Worm (Caenorhabditis elegans) whole organism, late embryonic: ENCODE data around the gene F13B12.6.

ENCODE experiments used
- F13H6.1 ChIP-seq: sonication (generic microtip); optimal IDR thresholded peaks from 2 replicates; lab custom pipeline; 2016; ENCODE audit warnings: missing genetic modification characterization, missing compliant biosample characterization
- ceh-31 ChIP-seq: sonication (generic microtip); optimal IDR thresholded peaks from 2 replicates; lab custom pipeline; 2016; ENCODE audit warnings: missing genetic modification characterization, missing compliant biosample characterization
- ceh-45 ChIP-seq: fragments of 200-800 bp; sonication (Bioruptor generic); IDR thresholded peaks from 2 replicates; pipeline ENCODE4 v1.3.6; 2022; ENCODE audit warnings: missing genetic modification reagents, missing genetic modification characterization, missing compliant biosample characterization
- madf-2 ChIP-seq: sonication (generic microtip); optimal IDR thresholded peaks from 2 replicates; lab custom pipeline; 2017; ENCODE audit warnings: missing genetic modification characterization, missing compliant biosample characterization
- nhr-11 ChIP-seq: fragments of 150-350 bp; optimal IDR thresholded peaks from 2 replicates; lab custom pipeline; 2014; ENCODE audit warnings: missing biosample characterization, missing genetic modification characterization
- npax-4 ChIP-seq: sonication (generic microtip); optimal IDR thresholded peaks from 2 replicates; lab custom pipeline; 2016; ENCODE audit warnings: missing genetic modification characterization, missing compliant biosample characterization
- pag-3 ChIP-seq: sonication (generic microtip); optimal IDR thresholded peaks from 2 replicates; lab custom pipeline; 2016; ENCODE audit warnings: missing compliant biosample characterization, missing genetic modification characterization, borderline replicate concordance
- pha-4 ChIP-seq: fragments of 150-350 bp; optimal IDR thresholded peaks from 2 replicates; lab custom pipeline; 2018; ENCODE audit warnings: missing biosample characterization, missing genetic modification reagents, missing genetic modification characterization
- ref-2 ChIP-seq: sonication (generic microtip); optimal IDR thresholded peaks from 2 replicates; lab custom pipeline; 2016; ENCODE audit warnings: missing genetic modification characterization, missing compliant biosample characterization
- unc-3 ChIP-seq, 2 experiments: fragments of 200-800 bp in 1 of 2; sonication (Bioruptor generic) in 1 of 2; sonication (generic microtip) in 1 of 2; conservative IDR thresholded peaks in 1 of 2; optimal IDR thresholded peaks in 1 of 2; 2 replicates each; pipeline versions ENCODE4 v1.3.6 to Lab custom; 2016 to 2022; ENCODE audit warnings: missing compliant biosample characterization in 2 of 2, missing genetic modification characterization in 2 of 2, missing genetic modification reagents in 1 of 2
- unc-42 ChIP-seq: sonication (generic microtip); optimal IDR thresholded peaks from 2 replicates; lab custom pipeline; 2016; ENCODE audit warnings: missing genotype, missing genetic modification characterization, missing compliant biosample characterization
- unc-86 ChIP-seq: sonication (generic microtip); optimal IDR thresholded peaks from 2 replicates; lab custom pipeline; 2016; ENCODE audit warnings: missing genetic modification characterization, missing compliant biosample characterization

DNA sequence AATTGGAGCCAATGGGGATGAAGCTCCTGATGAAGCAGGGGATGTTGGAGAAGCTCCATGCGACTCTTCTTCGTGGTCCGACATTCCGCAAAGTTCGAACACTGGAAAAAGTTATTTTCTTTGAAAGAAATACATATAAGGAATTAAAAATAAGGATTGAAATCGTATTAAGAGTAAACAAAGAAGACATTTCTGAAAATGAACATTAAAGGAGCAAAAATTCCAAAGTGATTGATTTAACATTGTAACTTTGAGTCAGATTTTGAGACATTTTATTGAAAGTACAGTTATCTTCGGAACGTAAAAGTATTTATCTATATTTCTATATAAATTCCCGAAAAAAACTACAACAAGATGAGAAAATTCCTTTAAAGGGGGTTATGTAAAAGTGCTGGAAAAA, 6.9 kb upstream of the F13B12.6 start, which contains the start of gene F13B12.1:
- TF ChIP-seq pag-3 (tag; lab: Kevin White, UChicago) (no peak), madf-2 (tag; lab: Kevin White, UChicago) (no peak), npax-4 (tag; lab: Kevin White, UChicago) (no peak), nhr-11 (tag; lab: Kevin White, UChicago) (no peak), pha-4 (tag; lab: Kevin White, UChicago) (no peak), ref-2 (tag; lab: Kevin White, UChicago) (no peak), F13H6.1 (tag; lab: Kevin White, UChicago) (no peak), unc-3 (GFP tag; conservative IDR thresholded peaks at IDR 0.05; lab: Robert Waterston, UW) (no peak), unc-3 (tag; optimal IDR thresholded peaks at IDR 0.05; lab: Kevin White, UChicago) (no peak), unc-42 (tag; lab: Kevin White, UChicago) (no peak), unc-86 (no peak), ceh-31 (no peak), ceh-45 (GFP tag; lab: Robert Waterston, UW) (no peak)
